Worm (Caenorhabditis elegans) whole organism, mixed stage, embryonic: Measurements from ENCODE around the gene K01D12.8.

ENCODE experiments used
- M03D4.4 ChIP-seq: sonication (generic microtip); optimal IDR thresholded peaks from 2 replicates; lab custom pipeline; 2017; ENCODE audit warnings: mild to moderate bottlenecking, missing genetic modification characterization, missing compliant biosample characterization
- blmp-1 ChIP-seq: fragments of 150-350 bp; optimal IDR thresholded peaks from 2 replicates; lab custom pipeline; 2014; ENCODE audit warnings: missing biosample characterization, missing genetic modification characterization
- ceh-39 ChIP-seq: fragments of 150-350 bp; optimal IDR thresholded peaks from 2 replicates; lab custom pipeline; 2014; ENCODE audit warnings: missing biosample characterization, missing genetic modification characterization
- ceh-83 ChIP-seq: fragments of 200-800 bp; sonication (Bioruptor generic); optimal IDR thresholded peaks from 2 replicates; lab custom pipeline; 2018; ENCODE audit warnings: mild to moderate bottlenecking, missing genetic modification characterization, missing compliant biosample characterization
- ces-1 ChIP-seq: fragments of 150-350 bp; optimal IDR thresholded peaks from 2 replicates; lab custom pipeline; 2014; ENCODE audit warnings: missing biosample characterization, missing genetic modification reagents, missing genetic modification characterization
- drap-1 ChIP-seq: fragments of 200-800 bp; sonication (Bioruptor generic); optimal IDR thresholded peaks from 3 replicates; lab custom pipeline; 2018; ENCODE audit warnings: mild to moderate bottlenecking, missing genetic modification characterization, missing compliant biosample characterization
- elt-1 ChIP-seq: sonication (generic microtip); optimal IDR thresholded peaks from 2 replicates; lab custom pipeline; 2017; ENCODE audit warnings: missing genetic modification characterization, mild to moderate bottlenecking, missing compliant biosample characterization, antibody characterized with exemption, moderate library complexity, borderline replicate concordance; ENCODE audit not compliant: insufficient read depth
- elt-3 ChIP-seq: fragments of 150-350 bp; optimal IDR thresholded peaks from 2 replicates; lab custom pipeline; 2014; ENCODE audit warnings: missing biosample characterization, missing genetic modification characterization
- flh-1 ChIP-seq: fragments of 200-800 bp; sonication (Bioruptor generic); optimal IDR thresholded peaks from 2 replicates; lab custom pipeline; 2018; ENCODE audit warnings: mild to moderate bottlenecking, missing genetic modification characterization, moderate library complexity, missing compliant biosample characterization
- ham-2 ChIP-seq: fragments of 200-800 bp; sonication (Bioruptor generic); optimal IDR thresholded peaks from 2 replicates; lab custom pipeline; 2018; ENCODE audit warnings: mild to moderate bottlenecking, missing genetic modification characterization, missing compliant biosample characterization
- hlh-1 ChIP-seq: fragments of 150-350 bp; optimal IDR thresholded peaks from 2 replicates; lab custom pipeline; 2014; ENCODE audit warnings: missing biosample characterization, missing genetic modification reagents, missing genetic modification characterization
- lin-13 ChIP-seq: fragments of 150-350 bp; optimal IDR thresholded peaks from 2 replicates; lab custom pipeline; 2014; ENCODE audit warnings: missing biosample characterization, missing genetic modification characterization
- lin-32 ChIP-seq: fragments of 200-800 bp; sonication (Bioruptor generic); optimal IDR thresholded peaks from 2 replicates; lab custom pipeline; 2018; ENCODE audit warnings: mild to moderate bottlenecking, missing genetic modification characterization, missing compliant biosample characterization
- lsy-2 ChIP-seq: fragments of 150-350 bp; optimal IDR thresholded peaks from 2 replicates; lab custom pipeline; 2014; ENCODE audit warnings: missing biosample characterization, missing genetic modification characterization
- mep-1 ChIP-seq: fragments of 150-350 bp; optimal IDR thresholded peaks from 2 replicates; lab custom pipeline; 2017; ENCODE audit warnings: missing biosample characterization, missing genetic modification reagents, missing genetic modification characterization, inconsistent platforms
- mls-2 ChIP-seq: sonication (generic microtip); optimal IDR thresholded peaks from 2 replicates; lab custom pipeline; 2016; ENCODE audit warnings: mild to moderate bottlenecking, missing genetic modification characterization, moderate library complexity, missing compliant biosample characterization
- nhr-12 ChIP-seq: fragments of 150-350 bp; optimal IDR thresholded peaks from 2 replicates; lab custom pipeline; 2014; ENCODE audit warnings: missing biosample characterization, missing genetic modification characterization
- nhr-2 ChIP-seq: fragments of 150-350 bp; optimal IDR thresholded peaks from 2 replicates; lab custom pipeline; 2014; ENCODE audit warnings: missing biosample characterization, missing genetic modification characterization
- nhr-28 ChIP-seq: fragments of 150-350 bp; optimal IDR thresholded peaks from 2 replicates; lab custom pipeline; 2014; ENCODE audit warnings: missing biosample characterization, missing genetic modification characterization
- nhr-76 ChIP-seq: sonication (generic microtip); optimal IDR thresholded peaks from 2 replicates; lab custom pipeline; 2017; ENCODE audit warnings: missing biosample characterization, missing genetic modification characterization
- sem-2 ChIP-seq: fragments of 200-800 bp; sonication (Bioruptor generic); optimal IDR thresholded peaks from 2 replicates; lab custom pipeline; 2018; ENCODE audit warnings: mild to moderate bottlenecking, missing genetic modification characterization, missing compliant biosample characterization
- snpc-4 ChIP-seq: fragments of 150-350 bp; optimal IDR thresholded peaks from 2 replicates; lab custom pipeline; 2014; ENCODE audit warnings: missing biosample characterization, missing genetic modification characterization
- sptf-1 ChIP-seq: sonication (generic microtip); optimal IDR thresholded peaks from 2 replicates; lab custom pipeline; 2017; ENCODE audit warnings: mild to moderate bottlenecking, missing genetic modification characterization, moderate library complexity, missing compliant biosample characterization
- tbx-8 ChIP-seq: fragments of 200-800 bp; sonication (Bioruptor generic); optimal IDR thresholded peaks from 2 replicates; lab custom pipeline; 2018; ENCODE audit warnings: mild to moderate bottlenecking, missing genetic modification characterization, moderate library complexity, missing compliant biosample characterization
- unc-120 ChIP-seq: sonication (generic microtip); optimal IDR thresholded peaks from 2 replicates; lab custom pipeline; 2017; ENCODE audit warnings: missing genetic modification characterization, missing compliant biosample characterization; ENCODE audit not compliant: poor library complexity, severe bottlenecking
- unc-39 ChIP-seq: fragments of 150-350 bp; optimal IDR thresholded peaks from 2 replicates; lab custom pipeline; 2014; ENCODE audit warnings: missing biosample characterization, missing genetic modification characterization
- unc-62 ChIP-seq: fragments of 150-350 bp; optimal IDR thresholded peaks from 2 replicates; lab custom pipeline; 2014; ENCODE audit warnings: missing biosample characterization, missing genetic modification reagents, missing genetic modification characterization

Gene K01D12.8

ce11 chrV:12410416-12411001, 8.1 kb downstream of the K01D12.8 start, which contains the start of gene hrg-2:
Gene hrg-2 (minus strand): TSS chrV:12410513.
- TF ChIP-seq sptf-1 (tag; lab: Kevin White, UChicago) (no peak), elt-1 (tag; lab: Kevin White, UChicago) (no peak), nhr-28 (tag; lab: Kevin White, UChicago) (no peak), snpc-4 (tag; lab: Kevin White, UChicago) (no peak), ceh-83 (GFP tag; lab: Kevin White, UChicago) (no peak), nhr-76 (tag; lab: Kevin White, UChicago) (no peak), ham-2 (GFP tag; lab: Kevin White, UChicago) (no peak), ces-1 (no peak), unc-39 (no peak), M03D4.4 (tag; lab: Kevin White, UChicago) (no peak), lin-13 (tag; lab: Kevin White, UChicago) (no peak), lin-32 (GFP tag; lab: Kevin White, UChicago) (no peak), sem-2 (GFP tag; lab: Kevin White, UChicago) (no peak)

ce11 chrV:12411909-12412308, 9.5 kb downstream of the K01D12.8 start, which contains the start of gene cdr-7:
Gene cdr-7 (minus strand): TSS chrV:12412113.
- TF ChIP-seq sptf-1 (tag; lab: Kevin White, UChicago) (no peak), hlh-1 (no peak), nhr-2 (tag; lab: Kevin White, UChicago) (no peak), ham-2 (GFP tag; lab: Kevin White, UChicago) (no peak), snpc-4 (tag; lab: Kevin White, UChicago) (no peak), elt-1 (tag; lab: Kevin White, UChicago) (peak; percentile 12)

- TF ChIP-seq snpc-4 (tag; lab: Kevin White, UChicago) (no peak), unc-120 (tag; lab: Kevin White, UChicago) (no peak), lsy-2 (tag; lab: Kevin White, UChicago) (no peak), tbx-8 (GFP tag; lab: Kevin White, UChicago) (no peak)
These were observed 9.9 kb downstream of the K01D12.8 start for ce11 chrV:12412321-12412720.

ce11 chrV:12413651-12414114, 11.2 kb downstream of the K01D12.8 start, which contains the start of gene cdr-6:
Gene cdr-6 (minus strand): TSS chrV:12413701.
- TF ChIP-seq ces-1 = peak; percentile 22
- TF ChIP-seq ceh-83 (GFP tag; lab: Kevin White, UChicago) = no peak

- TF ChIP-seq flh-1 (GFP tag; lab: Kevin White, UChicago) (no peak), unc-120 (tag; lab: Kevin White, UChicago) (no peak), drap-1 (GFP tag; lab: Kevin White, UChicago) (no peak), nhr-28 (tag; lab: Kevin White, UChicago) (no peak), blmp-1 (tag; lab: Kevin White, UChicago) (no peak), tbx-8 (GFP tag; lab: Kevin White, UChicago) (no peak), mls-2 (tag; lab: Kevin White, UChicago) (no peak), ces-1 (no peak), ceh-39 (tag; lab: Kevin White, UChicago) (no peak)
These were observed 11.9 kb downstream of the K01D12.8 start for ce11 chrV:12414362-12414761.

ce11 chrV:12415656-12416055, 13.2 kb downstream of the K01D12.8 start, which contains the start of gene cdr-2:
Gene cdr-2 (minus strand): TSS chrV:12415709.
- no peak for TF ChIP-seq lsy-2 (tag; lab: Kevin White, UChicago)
- no peak for TF ChIP-seq nhr-2 (tag; lab: Kevin White, UChicago)
- no peak for TF ChIP-seq nhr-12 (tag; lab: Kevin White, UChicago)
- no peak for TF ChIP-seq sptf-1 (tag; lab: Kevin White, UChicago)
- TF ChIP-seq lin-13 (tag; lab: Kevin White, UChicago) = no peak

ce11 chrV:12417277-12417676, 14.8 kb downstream of the K01D12.8 start, which contains the start of gene cdr-3:
Gene cdr-3 (minus strand): TSS chrV:12417377.
- TF ChIP-seq unc-120 (tag; lab: Kevin White, UChicago) (no peak), tbx-8 (GFP tag; lab: Kevin White, UChicago) (no peak), unc-62 (GFP tag; lab: Kevin White, UChicago) (no peak), elt-3 (tag; lab: Kevin White, UChicago) (no peak), mep-1 (tag; lab: Kevin White, UChicago) (no peak), unc-39 (no peak), nhr-76 (tag; lab: Kevin White, UChicago) (no peak)
